Worm (Caenorhabditis elegans) whole organism, early embryonic: ENCODE results near the gene T25B9.3.

Experiments used
- B0310.2 ChIP-seq: sonication (generic microtip); optimal IDR thresholded peaks from 2 replicates; lab custom pipeline; 2016; ENCODE audit warnings: mild to moderate bottlenecking, missing genetic modification characterization, missing compliant biosample characterization
- aly-1 ChIP-seq: sonication (generic microtip); optimal IDR thresholded peaks from 2 replicates; lab custom pipeline; 2016; ENCODE audit warnings: missing genetic modification characterization, missing compliant biosample characterization
- ama-1 ChIP-seq: fragments of 150-350 bp; optimal IDR thresholded peaks from 2 replicates; lab custom pipeline; 2014
- flt-1 ChIP-seq: fragments of 200-800 bp; sonication (Bioruptor generic); IDR thresholded peaks from 2 replicates; pipeline ENCODE4 v1.3.6; 2022; ENCODE audit warnings: missing genetic modification characterization, missing compliant biosample characterization
- hmbx-1 ChIP-seq: sonication (generic microtip); optimal IDR thresholded peaks from 2 replicates; lab custom pipeline; 2016; ENCODE audit warnings: mild to moderate bottlenecking, missing genetic modification characterization, missing compliant biosample characterization
- hmg-4 ChIP-seq: fragments of 200-800 bp; sonication (Bioruptor generic); optimal IDR thresholded peaks from 2 replicates; lab custom pipeline; 2018; ENCODE audit warnings: mild to moderate bottlenecking, missing genetic modification characterization, missing compliant biosample characterization
- hnd-1 ChIP-seq: sonication (generic microtip); optimal IDR thresholded peaks from 2 replicates; lab custom pipeline; 2016; ENCODE audit warnings: missing genetic modification characterization, missing compliant biosample characterization
- tbx-11 ChIP-seq: fragments of 200-800 bp; sonication (Bioruptor generic); IDR thresholded peaks from 2 replicates; pipeline ENCODE4 v1.3.6; 2022; ENCODE audit warnings: missing genetic modification characterization, missing compliant biosample characterization
- tbx-37 ChIP-seq: fragments of 200-800 bp; sonication (Bioruptor generic); conservative IDR thresholded peaks from 2 replicates; pipeline ENCODE4 v1.3.6; 2022; ENCODE audit warnings: missing genetic modification reagents, missing genetic modification characterization, missing compliant biosample characterization

- TF ChIP-seq ama-1 (no peak), tbx-11 (GFP tag; lab: Robert Waterston, UW) (no peak), B0310.2 (tag; lab: Kevin White, UChicago) (no peak), aly-1 (tag; lab: Kevin White, UChicago) (no peak), tbx-37 (GFP tag; lab: Robert Waterston, UW) (no peak), hnd-1 (tag; lab: Kevin White, UChicago) (no peak), hmg-4 (GFP tag; lab: Kevin White, UChicago) (no peak), hmbx-1 (no peak), flt-1 (GFP tag; lab: Robert Waterston, UW) (no peak)
Observed at ce11 chrIV:10714594-10714993, 30.0 kb upstream of the T25B9.3 start.
